Worm (Caenorhabditis elegans) whole organism, young adult: ENCODE results near the gene F14H8.5.

Source experiments
- B0336.3 ChIP-seq: fragments of 200-800 bp; sonication (Bioruptor generic); IDR thresholded peaks from 2 replicates; pipeline ENCODE4 v1.3.6; 2022; ENCODE audit warnings: missing genetic modification characterization, missing compliant biosample characterization
- F33H1.4 ChIP-seq: fragments of 200-800 bp; sonication (Bioruptor generic); IDR thresholded peaks from 2 replicates; pipeline ENCODE4 v1.3.6; 2022; ENCODE audit warnings: missing genetic modification reagents, missing genetic modification characterization, missing compliant biosample characterization
- F52B5.7 ChIP-seq: sonication (generic microtip); optimal IDR thresholded peaks from 2 replicates; lab custom pipeline; 2016; ENCODE audit warnings: mild to moderate bottlenecking, missing genetic modification characterization, missing compliant biosample characterization
- F55B11.4 ChIP-seq: sonication (generic microtip); optimal IDR thresholded peaks from 2 replicates; lab custom pipeline; 2016; ENCODE audit warnings: missing compliant biosample characterization, missing genetic modification characterization, borderline replicate concordance; ENCODE audit not compliant: insufficient read depth
- F57C9.4 ChIP-seq: sonication (generic microtip); optimal IDR thresholded peaks from 2 replicates; lab custom pipeline; 2017; ENCODE audit warnings: mild to moderate bottlenecking, missing genetic modification characterization, missing compliant biosample characterization
- K12H6.12 ChIP-seq: fragments of 200-800 bp; sonication (Bioruptor generic); optimal IDR thresholded peaks from 2 replicates; lab custom pipeline; 2018; ENCODE audit warnings: mild to moderate bottlenecking, missing genetic modification characterization, missing compliant biosample characterization
- T07F8.4 ChIP-seq: sonication (generic microtip); optimal IDR thresholded peaks from 2 replicates; lab custom pipeline; 2016; ENCODE audit warnings: mild to moderate bottlenecking, missing genetic modification characterization, moderate library complexity, missing compliant biosample characterization
- Y67H2A.10 ChIP-seq: fragments of 200-800 bp; sonication (Bioruptor generic); conservative IDR thresholded peaks from 2 replicates; pipeline ENCODE4 v1.3.6; 2022; ENCODE audit warnings: missing genetic modification reagents, missing genetic modification characterization, missing compliant biosample characterization
- Y79H2A.3 ChIP-seq: fragments of 200-800 bp; sonication (Bioruptor generic); conservative IDR thresholded peaks from 2 replicates; pipeline ENCODE4 v1.3.6; 2022; ENCODE audit warnings: missing genetic modification reagents, missing genetic modification characterization, missing compliant biosample characterization
- Y95B8A.8 ChIP-seq: fragments of 200-800 bp; sonication (Bioruptor generic); IDR thresholded peaks from 2 replicates; pipeline ENCODE4 v1.3.6; 2022; ENCODE audit warnings: missing genetic modification reagents, missing genetic modification characterization, missing compliant biosample characterization
- ZK185.1 ChIP-seq: sonication (generic microtip); optimal IDR thresholded peaks from 2 replicates; lab custom pipeline; 2016; ENCODE audit warnings: mild to moderate bottlenecking, missing genetic modification characterization, missing compliant biosample characterization; ENCODE audit not compliant: poor library complexity, severe bottlenecking
- aptf-3 ChIP-seq: fragments of 200-800 bp; sonication (Bioruptor generic); IDR thresholded peaks from 2 replicates; pipeline ENCODE4 v1.3.6; 2022; ENCODE audit warnings: missing genetic modification characterization, missing compliant biosample characterization
- athp-1 ChIP-seq: sonication (generic microtip); optimal IDR thresholded peaks from 2 replicates; lab custom pipeline; 2017; ENCODE audit warnings: mild to moderate bottlenecking, missing genetic modification characterization, missing compliant biosample characterization
- attf-3 ChIP-seq: fragments of 200-800 bp; sonication (Bioruptor generic); conservative IDR thresholded peaks from 2 replicates; pipeline ENCODE4 v1.3.6; 2022; ENCODE audit warnings: missing genetic modification reagents, missing genetic modification characterization, missing compliant biosample characterization
- ceh-100 ChIP-seq: fragments of 200-800 bp; sonication (Bioruptor generic); IDR thresholded peaks from 2 replicates; pipeline ENCODE4 v1.3.6; 2022; ENCODE audit warnings: missing genetic modification reagents, missing genetic modification characterization, missing compliant biosample characterization
- ceh-58 ChIP-seq: fragments of 200-800 bp; sonication (Bioruptor generic); IDR thresholded peaks from 2 replicates; pipeline ENCODE4 v1.3.6; 2022; ENCODE audit warnings: missing genetic modification characterization, missing compliant biosample characterization
- chd-7 ChIP-seq: sonication (generic microtip); optimal IDR thresholded peaks from 2 replicates; lab custom pipeline; 2016; ENCODE audit warnings: mild to moderate bottlenecking, missing genetic modification characterization, moderate library complexity, missing compliant biosample characterization
- dox-1 ChIP-seq: fragments of 200-800 bp; sonication (Bioruptor generic); IDR thresholded peaks from 2 replicates; pipeline ENCODE4 v1.3.6; 2022; ENCODE audit warnings: missing genetic modification reagents, missing genetic modification characterization, missing compliant biosample characterization
- efl-1 ChIP-seq: fragments of 150-350 bp; optimal IDR thresholded peaks from 2 replicates; lab custom pipeline; 2014; ENCODE audit warnings: missing biosample characterization, missing genetic modification reagents, missing genetic modification characterization
- egl-44 ChIP-seq: fragments of 200-800 bp; sonication (Bioruptor generic); IDR thresholded peaks from 2 replicates; pipeline ENCODE4 v1.3.6; 2022; ENCODE audit warnings: missing genetic modification reagents, missing genetic modification characterization, missing compliant biosample characterization
- gei-17 ChIP-seq: fragments of 200-800 bp; sonication (Bioruptor generic); optimal IDR thresholded peaks from 2 replicates; lab custom pipeline; 2018; ENCODE audit warnings: mild to moderate bottlenecking, missing genetic modification characterization, missing compliant biosample characterization
- hlh-12 ChIP-seq: sonication (generic microtip); optimal IDR thresholded peaks from 2 replicates; lab custom pipeline; 2016; ENCODE audit warnings: missing genetic modification characterization, missing compliant biosample characterization
- hlh-26 ChIP-seq: fragments of 200-800 bp; sonication (Bioruptor generic); conservative IDR thresholded peaks from 2 replicates; pipeline ENCODE4 v1.3.6; 2022; ENCODE audit warnings: missing genetic modification reagents, missing genetic modification characterization, missing compliant biosample characterization
- hmg-20 ChIP-seq: fragments of 200-800 bp; sonication (Bioruptor generic); IDR thresholded peaks from 2 replicates; pipeline ENCODE4 v1.3.6; 2022; ENCODE audit warnings: missing genetic modification reagents, missing genetic modification characterization, missing compliant biosample characterization
- let-607 ChIP-seq, 2 experiments: fragments of 200-800 bp in 1 of 2; sonication (Bioruptor generic) in 1 of 2; sonication (generic microtip) in 1 of 2; optimal IDR thresholded peaks; 2 replicates each; lab custom pipeline; 2016 to 2018; ENCODE audit warnings: mild to moderate bottlenecking in 2 of 2, missing compliant biosample characterization in 2 of 2, missing genetic modification characterization in 2 of 2, moderate library complexity in 2 of 2, missing genotype in 1 of 2
- lin-54 ChIP-seq: fragments of 200-800 bp; sonication (Bioruptor generic); optimal IDR thresholded peaks from 2 replicates; lab custom pipeline; 2018; ENCODE audit warnings: mild to moderate bottlenecking, missing genetic modification characterization, missing compliant biosample characterization
- lsy-27 ChIP-seq: sonication (generic microtip); optimal IDR thresholded peaks from 2 replicates; lab custom pipeline; 2017; ENCODE audit warnings: missing genetic modification characterization, mild to moderate bottlenecking, missing compliant biosample characterization, antibody characterized with exemption, missing genotype, borderline replicate concordance; ENCODE audit not compliant: insufficient read depth
- madf-10 ChIP-seq: sonication (generic microtip); optimal IDR thresholded peaks from 2 replicates; lab custom pipeline; 2016; ENCODE audit warnings: mild to moderate bottlenecking, missing genetic modification characterization, missing compliant biosample characterization
- madf-3 ChIP-seq: fragments of 200-800 bp; sonication (Bioruptor generic); IDR thresholded peaks from 2 replicates; pipeline ENCODE4 v1.3.6; 2022; ENCODE audit warnings: missing genetic modification reagents, missing genetic modification characterization, missing compliant biosample characterization
- madf-6 ChIP-seq: fragments of 200-800 bp; sonication (Bioruptor generic); IDR thresholded peaks from 2 replicates; pipeline ENCODE4 v1.3.6; 2022; ENCODE audit warnings: missing genetic modification reagents, missing genetic modification characterization, missing compliant biosample characterization
- mcd-1 ChIP-seq: fragments of 200-800 bp; sonication (Bioruptor generic); IDR thresholded peaks from 2 replicates; pipeline ENCODE4 v1.3.6; 2022; ENCODE audit warnings: missing genetic modification reagents, missing genetic modification characterization, missing compliant biosample characterization
- nfyb-1 ChIP-seq: fragments of 200-800 bp; sonication (Bioruptor generic); IDR thresholded peaks from 2 replicates; pipeline ENCODE4 v1.3.6; 2022; ENCODE audit warnings: missing genetic modification reagents, missing genetic modification characterization, missing compliant biosample characterization
- nhr-179 ChIP-seq: sonication (generic microtip); optimal IDR thresholded peaks from 2 replicates; lab custom pipeline; 2016; ENCODE audit warnings: mild to moderate bottlenecking, missing genetic modification characterization, missing compliant biosample characterization
- nhr-27 ChIP-seq: fragments of 200-800 bp; sonication (Bioruptor generic); optimal IDR thresholded peaks from 2 replicates; lab custom pipeline; 2018; ENCODE audit warnings: mild to moderate bottlenecking, missing genetic modification characterization, moderate library complexity, missing compliant biosample characterization
- nhr-80 ChIP-seq: sonication (generic microtip); optimal IDR thresholded peaks from 2 replicates; lab custom pipeline; 2016; ENCODE audit warnings: missing genetic modification characterization, missing compliant biosample characterization
- nhr-90 ChIP-seq: sonication (generic microtip); optimal IDR thresholded peaks from 2 replicates; lab custom pipeline; 2016; ENCODE audit warnings: missing genotype, mild to moderate bottlenecking, missing genetic modification characterization, missing compliant biosample characterization
- pbrm-1 ChIP-seq: fragments of 200-800 bp; sonication (Bioruptor generic); IDR thresholded peaks from 2 replicates; pipeline ENCODE4 v1.3.6; 2022; ENCODE audit warnings: missing genetic modification reagents, missing genetic modification characterization, missing compliant biosample characterization
- rpc-1 ChIP-seq, 2 experiments: fragments of 150-350 bp in 1 of 2; sonication (generic microtip) in 1 of 2; optimal IDR thresholded peaks; 2 replicates each; lab custom pipeline; 2014 to 2018; ENCODE audit warnings: missing biosample characterization in 1 of 2, missing genetic modification characterization in 1 of 2, missing genetic modification reagents in 1 of 2, missing genotype in 1 of 2
- tbp1 ChIP-seq: fragments of 200-800 bp; sonication (Bioruptor generic); optimal IDR thresholded peaks from 2 replicates; lab custom pipeline; 2018; ENCODE audit warnings: mild to moderate bottlenecking, missing genetic modification characterization, missing compliant biosample characterization
- unc-130 ChIP-seq: sonication (generic microtip); optimal IDR thresholded peaks from 2 replicates; lab custom pipeline; 2016; ENCODE audit warnings: missing genetic modification reagents, missing genetic modification characterization, missing compliant biosample characterization
- zfh-2 ChIP-seq: fragments of 200-800 bp; sonication (Bioruptor generic); conservative IDR thresholded peaks from 2 replicates; pipeline ENCODE4 v1.3.6; 2022; ENCODE audit warnings: missing genetic modification reagents, missing genetic modification characterization, missing compliant biosample characterization
- ztf-26 ChIP-seq: sonication (generic microtip); optimal IDR thresholded peaks from 2 replicates; lab custom pipeline; 2017; ENCODE audit warnings: missing genetic modification characterization, missing compliant biosample characterization

Gene F14H8.5

ce11 chrV:15004800-15005199 lies 16.0 kb upstream of the F14H8.5 start, which contains the start of gene hrde-2:
Gene hrde-2 (plus strand): TSS chrV:15005100.
- no peak for TF ChIP-seq nhr-90 (tag; lab: Kevin White, UChicago)
- TF ChIP-seq Y95B8A.8, result no peak
- TF ChIP-seq pbrm-1 (GFP tag; lab: Robert Waterston, UW), result no peak
- TF ChIP-seq Y67H2A.10 (GFP tag; lab: Robert Waterston, UW), result no peak

- TF ChIP-seq lin-54 (GFP tag; lab: Kevin White, UChicago) (no peak), ztf-26 (tag; lab: Kevin White, UChicago) (no peak), nhr-80 (tag; lab: Kevin White, UChicago) (no peak), ceh-100 (no peak), K12H6.12 (tag; lab: Kevin White, UChicago) (no peak), aptf-3 (no peak), athp-1 (tag; lab: Kevin White, UChicago) (no peak), dox-1 (GFP tag; lab: Robert Waterston, UW) (no peak), T07F8.4 (no peak), chd-7 (tag; lab: Kevin White, UChicago) (no peak)
Measured at ce11 chrV:15011560-15011959, 9.3 kb upstream of the F14H8.5 start, which contains the start of gene nmr-2. Gene nmr-2 (minus strand): TSS chrV:15011660.

ce11 chrV:15012542-15013301 lies 8.1 kb upstream of the F14H8.5 start:
- no peak for TF ChIP-seq unc-130 (GFP tag; lab: Kevin White, UChicago)
- TF ChIP-seq tbp1 (GFP tag; lab: Kevin White, UChicago), result peak; percentile 88
- no peak for TF ChIP-seq nhr-27 (tag; lab: Kevin White, UChicago)
- no peak for TF ChIP-seq zfh-2 (GFP tag; lab: Robert Waterston, UW)
- TF ChIP-seq ztf-26 (tag; lab: Kevin White, UChicago), result no peak
- no peak for TF ChIP-seq chd-7 (tag; lab: Kevin White, UChicago)
- TF ChIP-seq madf-6 (GFP tag; lab: Robert Waterston, UW), result 0 out of 2 replicates have a peak, but pooled peaks have one; percentile 34
- TF ChIP-seq F33H1.4 (GFP tag; lab: Robert Waterston, UW), result no peak
- no peak for TF ChIP-seq madf-3 (GFP tag; lab: Robert Waterston, UW)
- no peak; the same call in 1 of the 2 replicates for TF ChIP-seq attf-3 (GFP tag; lab: Robert Waterston, UW)
- TF ChIP-seq F52B5.7, result no peak
- TF ChIP-seq ceh-58 (GFP tag; lab: Robert Waterston, UW), result no peak
- TF ChIP-seq Y79H2A.3 (GFP tag; lab: Robert Waterston, UW), result 0 out of 2 replicates have a peak, but pooled peaks have one; percentile 31
- no peak for TF ChIP-seq F57C9.4
- no peak for TF ChIP-seq egl-44
- TF ChIP-seq let-607 (tag; optimal IDR thresholded peaks at IDR 0.05; lab: Kevin White, UChicago), result no peak
- no peak for TF ChIP-seq hmg-20 (GFP tag; lab: Robert Waterston, UW)
- peak; percentile 53 for TF ChIP-seq rpc-1 (optimal IDR thresholded peaks at IDR 0.05; lab: Kevin White, UChicago)
- TF ChIP-seq rpc-1 (tag; optimal IDR thresholded peaks at IDR 0.05; lab: Kevin White, UChicago), result peak; percentile 70
- no peak for TF ChIP-seq F55B11.4 (tag; lab: Kevin White, UChicago)
- TF ChIP-seq hlh-26 (GFP tag; lab: Robert Waterston, UW), result no peak
- no peak for TF ChIP-seq ZK185.1
- no peak for TF ChIP-seq hlh-12 (tag; lab: Kevin White, UChicago)
- 0 out of 2 replicates have a peak, but pooled peaks have one; percentile 34 for TF ChIP-seq mcd-1 (GFP tag; lab: Robert Waterston, UW)
- TF ChIP-seq gei-17, result no peak
- TF ChIP-seq nfyb-1 (GFP tag; lab: Robert Waterston, UW), result 0 out of 2 replicates have a peak, but pooled peaks have one; percentile 62
- TF ChIP-seq B0336.3 (GFP tag; lab: Robert Waterston, UW), result 0 out of 2 replicates have a peak, but pooled peaks have one; percentile 38
- no peak for TF ChIP-seq T07F8.4
- TF ChIP-seq madf-10, result no peak
- peak; percentile 45 for TF ChIP-seq ceh-100
- no peak for TF ChIP-seq athp-1 (tag; lab: Kevin White, UChicago)
- TF ChIP-seq dox-1 (GFP tag; lab: Robert Waterston, UW), result 0 out of 2 replicates have a peak, but pooled peaks have one; percentile 29
- TF ChIP-seq nhr-80 (tag; lab: Kevin White, UChicago), result peak; percentile 9
- TF ChIP-seq efl-1 (GFP tag; lab: Kevin White, UChicago), result no peak
- TF ChIP-seq lsy-27 (tag; lab: Kevin White, UChicago), result no peak
- no peak for TF ChIP-seq nhr-179 (tag; lab: Kevin White, UChicago)
